Fruit fly (Drosophila melanogaster): ENCODE measurements around the gene Sema5c.

dm6 chr3L:12082521-12082841, 851 bp upstream of the Sema5c start:
- TF ChIP-seq CG12605 (GFP tag; IDR thresholded peaks at IDR 0.05) = 0 out of 2 replicates have a peak, but pooled peaks have one; percentile 7
- TF ChIP-seq Pif1A (GFP tag; optimal IDR thresholded peaks at IDR 0.05) = no peak
- TF ChIP-seq CG8159 (tag; optimal IDR thresholded peaks at IDR 0.05) = no peak
- TF ChIP-seq D1 (tag; optimal IDR thresholded peaks at IDR 0.05) = no peak
- no peak; the same call in 2 of the 3 replicates for TF ChIP-seq fd96Ca (GFP tag; IDR thresholded peaks at IDR 0.05)
- no peak for TF ChIP-seq CG34367 (tag; optimal IDR thresholded peaks at IDR 0.05)
- TF ChIP-seq CG14655 (GFP tag; optimal IDR thresholded peaks at IDR 0.05) = no peak
- TF ChIP-seq EcR (GFP tag; optimal IDR thresholded peaks at IDR 0.05) = no peak
- no peak for TF ChIP-seq rn (GFP tag; IDR thresholded peaks at IDR 0.05)
